Worm (Caenorhabditis elegans) whole organism, L2 larva: ENCODE measurements around the gene gop-1.

Experiments
- C34F6.9 ChIP-seq: fragments of 150-350 bp; optimal IDR thresholded peaks from 2 replicates; lab custom pipeline; 2014; ENCODE audit warnings: missing biosample characterization, missing genetic modification characterization
- F13H6.1 ChIP-seq: sonication (generic microtip); optimal IDR thresholded peaks from 2 replicates; lab custom pipeline; 2016; ENCODE audit warnings: missing genetic modification characterization, missing compliant biosample characterization
- Y55F3AM.14 ChIP-seq: fragments of 200-800 bp; sonication (Bioruptor generic); optimal IDR thresholded peaks from 2 replicates; lab custom pipeline; 2018; ENCODE audit warnings: mild to moderate bottlenecking, missing genetic modification characterization, missing compliant biosample characterization
- alr-1 ChIP-seq: fragments of 150-350 bp; optimal IDR thresholded peaks from 2 replicates; lab custom pipeline; 2014; ENCODE audit warnings: missing biosample characterization, missing genetic modification characterization
- blmp-1 ChIP-seq: sonication (generic microtip); optimal IDR thresholded peaks from 2 replicates; lab custom pipeline; 2017; ENCODE audit warnings: missing genetic modification characterization, mild to moderate bottlenecking, missing compliant biosample characterization, antibody characterized with exemption, moderate library complexity; ENCODE audit not compliant: insufficient read depth
- ceh-16 ChIP-seq: fragments of 150-350 bp; optimal IDR thresholded peaks from 2 replicates; lab custom pipeline; 2014; ENCODE audit warnings: missing biosample characterization, missing genetic modification characterization
- ceh-82 ChIP-seq: fragments of 150-350 bp; optimal IDR thresholded peaks from 2 replicates; lab custom pipeline; 2014; ENCODE audit warnings: missing biosample characterization, missing genetic modification characterization
- crh-2 ChIP-seq: sonication (generic microtip); optimal IDR thresholded peaks from 2 replicates; lab custom pipeline; 2017; ENCODE audit warnings: missing biosample characterization, missing genetic modification characterization
- elt-3 ChIP-seq: sonication (generic microtip); optimal IDR thresholded peaks from 2 replicates; lab custom pipeline; 2017; ENCODE audit warnings: missing biosample characterization, missing genetic modification characterization
- fos-1 ChIP-seq: fragments of 150-350 bp; optimal IDR thresholded peaks from 2 replicates; lab custom pipeline; 2014; ENCODE audit warnings: missing biosample characterization, missing genetic modification characterization
- gmeb-1 ChIP-seq: fragments of 150-350 bp; optimal IDR thresholded peaks from 2 replicates; lab custom pipeline; 2014; ENCODE audit warnings: missing biosample characterization, missing genetic modification characterization
- lin-11 ChIP-seq: fragments of 150-350 bp; sonication (generic microtip); optimal IDR thresholded peaks from 2 replicates; lab custom pipeline; 2014; ENCODE audit warnings: missing biosample characterization, missing genetic modification characterization, inconsistent platforms, mixed read lengths
- lin-39 ChIP-seq: fragments of 150-350 bp; optimal IDR thresholded peaks from 2 replicates; lab custom pipeline; 2014; ENCODE audit warnings: missing biosample characterization, missing genetic modification reagents, missing genetic modification characterization
- lsy-2 ChIP-seq, 2 experiments: fragments of 150-350 bp in 1 of 2; sonication (generic microtip) in 1 of 2; optimal IDR thresholded peaks; 2 replicates each; lab custom pipeline; 2014 to 2017; ENCODE audit warnings: missing biosample characterization in 2 of 2, missing genetic modification characterization in 2 of 2
- mab-5 ChIP-seq: fragments of 150-350 bp; optimal IDR thresholded peaks from 2 replicates; lab custom pipeline; 2014; ENCODE audit warnings: missing biosample characterization, missing genetic modification characterization
- nhr-10 ChIP-seq: sonication (generic microtip); optimal IDR thresholded peaks from 2 replicates; lab custom pipeline; 2017; ENCODE audit warnings: missing biosample characterization, missing genetic modification characterization
- nhr-12 ChIP-seq: fragments of 150-350 bp; optimal IDR thresholded peaks from 2 replicates; lab custom pipeline; 2014; ENCODE audit warnings: missing biosample characterization, missing genetic modification characterization
- nhr-129 ChIP-seq: fragments of 150-350 bp; optimal IDR thresholded peaks from 2 replicates; lab custom pipeline; 2014; ENCODE audit warnings: missing biosample characterization, missing genetic modification characterization
- nhr-21 ChIP-seq: fragments of 150-350 bp; optimal IDR thresholded peaks from 2 replicates; lab custom pipeline; 2014; ENCODE audit warnings: missing biosample characterization, missing genetic modification characterization
- nhr-23 ChIP-seq: fragments of 150-350 bp; optimal IDR thresholded peaks from 2 replicates; lab custom pipeline; 2014; ENCODE audit warnings: missing biosample characterization, missing genetic modification reagents, missing genetic modification characterization
- nhr-237 ChIP-seq: fragments of 150-350 bp; optimal IDR thresholded peaks from 2 replicates; lab custom pipeline; 2014; ENCODE audit warnings: missing biosample characterization, missing genetic modification characterization
- nhr-25 ChIP-seq: fragments of 150-350 bp; sonication (generic microtip); optimal IDR thresholded peaks from 3 replicates; lab custom pipeline; 2014; ENCODE audit warnings: missing biosample characterization, missing genetic modification characterization
- nhr-6 ChIP-seq: fragments of 150-350 bp; optimal IDR thresholded peaks from 2 replicates; lab custom pipeline; 2014; ENCODE audit warnings: missing biosample characterization, missing genetic modification characterization
- nhr-77 ChIP-seq: fragments of 150-350 bp; optimal IDR thresholded peaks from 2 replicates; lab custom pipeline; 2014; ENCODE audit warnings: missing biosample characterization, missing genetic modification characterization
- peb-1 ChIP-seq: fragments of 150-350 bp; optimal IDR thresholded peaks from 2 replicates; lab custom pipeline; 2014; ENCODE audit warnings: missing biosample characterization, missing genetic modification characterization
- sem-4 ChIP-seq: fragments of 150-350 bp; optimal IDR thresholded peaks from 2 replicates; lab custom pipeline; 2014; ENCODE audit warnings: missing biosample characterization, missing genetic modification reagents, missing genetic modification characterization
- skn-1 ChIP-seq: sonication (generic microtip); optimal IDR thresholded peaks from 2 replicates; lab custom pipeline; 2017; ENCODE audit warnings: missing biosample characterization, missing genetic modification characterization
- sma-3 ChIP-seq: sonication (generic microtip); optimal IDR thresholded peaks from 2 replicates; lab custom pipeline; 2016; ENCODE audit warnings: missing genetic modification reagents, missing genetic modification characterization, missing compliant biosample characterization
- sma-9 ChIP-seq, 2 experiments: fragments of 150-350 bp in 1 of 2; sonication (generic microtip) in 1 of 2; optimal IDR thresholded peaks; 2 replicates each; lab custom pipeline; 2014 to 2016; ENCODE audit warnings: missing genetic modification characterization in 2 of 2, mild to moderate bottlenecking in 1 of 2, missing biosample characterization in 1 of 2, missing compliant biosample characterization in 1 of 2, missing genetic modification reagents in 1 of 2, moderate library complexity in 1 of 2
- unc-39 ChIP-seq: fragments of 150-350 bp; optimal IDR thresholded peaks from 2 replicates; lab custom pipeline; 2014; ENCODE audit warnings: missing biosample characterization, missing genetic modification characterization
- unc-55 ChIP-seq: fragments of 150-350 bp; sonication (generic microtip); optimal IDR thresholded peaks from 3 replicates; lab custom pipeline; 2014; ENCODE audit warnings: missing biosample characterization, missing genetic modification reagents, missing genetic modification characterization
- unc-62 ChIP-seq: fragments of 150-350 bp; optimal IDR thresholded peaks from 2 replicates; lab custom pipeline; 2014; ENCODE audit warnings: missing biosample characterization, missing genetic modification reagents, missing genetic modification characterization
- zag-1 ChIP-seq: fragments of 150-350 bp; optimal IDR thresholded peaks from 2 replicates; lab custom pipeline; 2014; ENCODE audit warnings: missing biosample characterization, missing genetic modification characterization
- ztf-1 ChIP-seq: fragments of 200-800 bp; sonication (Bioruptor generic); conservative IDR thresholded peaks from 2 replicates; pipeline ENCODE4 v1.3.6; 2022; ENCODE audit warnings: missing genetic modification characterization, missing compliant biosample characterization
- ztf-11 ChIP-seq: sonication (generic microtip); optimal IDR thresholded peaks from 2 replicates; lab custom pipeline; 2017; ENCODE audit warnings: missing biosample characterization, missing genetic modification characterization
- ztf-4 ChIP-seq: fragments of 150-350 bp; optimal IDR thresholded peaks from 2 replicates; lab custom pipeline; 2014; ENCODE audit warnings: missing biosample characterization, missing genetic modification characterization

gop-1 gene

DNA sequence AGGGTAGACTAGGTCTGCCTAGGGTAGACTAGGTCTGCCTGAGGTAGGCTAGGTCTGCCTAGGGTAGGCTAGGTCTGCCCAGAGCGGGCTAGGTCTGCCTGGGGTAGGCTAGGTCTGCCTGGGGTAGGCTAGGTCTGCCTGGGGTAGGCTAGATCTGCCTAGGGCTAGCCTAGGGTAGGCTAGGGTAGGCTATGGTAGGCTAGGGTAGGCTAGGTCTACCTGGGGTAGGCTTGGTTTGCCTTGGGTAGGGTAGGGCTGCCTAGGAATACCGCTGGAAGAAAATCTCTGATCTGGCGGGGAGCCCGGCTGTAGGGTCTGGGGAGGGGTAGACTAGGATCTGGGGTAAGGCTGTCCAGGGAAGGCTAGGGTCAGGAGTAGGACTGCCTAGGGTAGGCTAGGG lies 31.2 kb downstream of the gop-1 start:
- TF ChIP-seq ztf-11 (tag; lab: Kevin White, UChicago) (no peak), unc-39 (no peak), sem-4 (no peak), alr-1 (tag; lab: Kevin White, UChicago) (no peak), sma-3 (GFP tag; lab: Kevin White, UChicago) (no peak), elt-3 (no peak), mab-5 (no peak), skn-1 (tag; lab: Kevin White, UChicago) (no peak), nhr-77 (tag; lab: Kevin White, UChicago) (no peak), unc-55 (GFP tag; lab: Kevin White, UChicago) (no peak), lin-11 (tag; lab: Kevin White, UChicago) (no peak), lin-39 (no peak)

DNA sequence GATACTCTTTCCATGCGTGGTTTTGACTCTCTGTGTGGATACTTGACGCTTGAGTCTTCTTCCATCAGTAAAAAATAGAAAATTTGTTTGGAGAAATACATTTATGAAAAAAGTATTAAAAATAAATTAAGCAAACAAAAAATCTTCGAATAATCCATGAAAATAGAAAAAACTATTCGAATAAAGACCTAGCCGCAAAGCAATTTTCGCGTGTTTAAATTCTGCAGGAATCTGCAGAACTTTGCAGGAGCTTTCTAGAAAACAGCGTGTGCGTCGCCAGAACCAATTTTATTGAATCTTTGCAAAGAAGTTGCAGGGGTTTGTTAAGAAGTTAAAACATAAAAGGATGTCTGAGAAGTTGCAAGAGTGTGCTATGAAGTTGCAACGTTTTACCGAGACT lies 32.0 kb downstream of the gop-1 start, which contains the start of gene ZC395.11:
TSS of gene ZC395.11 (minus strand) at position 101 of the 400 bp plus-strand sequence.
- no peak for TF ChIP-seq unc-62 (GFP tag; lab: Kevin White, UChicago)
- TF ChIP-seq elt-3, result no peak
- TF ChIP-seq blmp-1 (tag; lab: Kevin White, UChicago), result no peak
- TF ChIP-seq sma-9 (GFP tag; optimal IDR thresholded peaks at IDR 0.05; lab: Kevin White, UChicago), result no peak
- TF ChIP-seq sma-9 (tag; optimal IDR thresholded peaks at IDR 0.05; lab: Kevin White, UChicago), result no peak
- no peak for TF ChIP-seq peb-1 (tag; lab: Kevin White, UChicago)
- no peak for TF ChIP-seq nhr-25
- no peak for TF ChIP-seq gmeb-1 (tag; lab: Kevin White, UChicago)
- no peak for TF ChIP-seq ceh-16 (tag; lab: Kevin White, UChicago)
- no peak for TF ChIP-seq nhr-12 (tag; lab: Kevin White, UChicago)
- TF ChIP-seq crh-2 (tag; lab: Kevin White, UChicago), result no peak
- no peak for TF ChIP-seq nhr-23 (tag; lab: Kevin White, UChicago)
- no peak for TF ChIP-seq nhr-21 (tag; lab: Kevin White, UChicago)
- no peak for TF ChIP-seq ceh-82 (tag; lab: Kevin White, UChicago)
- TF ChIP-seq unc-39, result no peak

DNA sequence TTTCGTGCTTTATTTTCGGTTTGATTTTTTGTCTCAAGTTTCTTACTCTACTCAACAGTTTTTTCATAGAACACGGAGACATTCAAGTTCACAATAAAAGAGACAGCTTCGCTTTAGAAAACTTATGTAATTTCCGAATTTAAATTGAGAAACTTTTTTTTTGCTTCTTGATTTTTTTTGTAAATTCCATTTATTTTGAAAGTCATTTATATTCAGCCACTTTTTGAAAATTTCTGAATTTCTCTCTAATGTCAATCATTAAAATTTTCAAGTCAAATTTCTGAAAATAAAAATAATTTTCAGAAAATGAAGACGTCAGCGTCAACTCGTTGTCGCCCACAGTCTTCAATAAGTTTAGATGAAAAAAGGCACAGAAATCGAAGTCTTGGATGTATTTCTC lies 33.6 kb downstream of the gop-1 start, which contains the start of gene T15B12.1:
TSS of gene T15B12.1 (plus strand) at position 301 of the 400 bp plus-strand sequence.
- TF ChIP-seq ceh-82 (tag; lab: Kevin White, UChicago) (no peak), sma-9 (GFP tag; optimal IDR thresholded peaks at IDR 0.05; lab: Kevin White, UChicago) (no peak), sma-9 (tag; optimal IDR thresholded peaks at IDR 0.05; lab: Kevin White, UChicago) (no peak), F13H6.1 (tag; lab: Kevin White, UChicago) (no peak), nhr-77 (tag; lab: Kevin White, UChicago) (no peak), lsy-2 (tag; optimal IDR thresholded peaks at IDR 0.05; lab: Kevin White, UChicago) (no peak), elt-3 (no peak), nhr-237 (no peak), nhr-6 (tag; lab: Kevin White, UChicago) (no peak), zag-1 (no peak), ztf-1 (GFP tag; lab: Robert Waterston, UW) (no peak), Y55F3AM.14 (no peak), nhr-129 (no peak), lin-39 (no peak), gmeb-1 (tag; lab: Kevin White, UChicago) (no peak), sma-3 (GFP tag; lab: Kevin White, UChicago) (no peak), C34F6.9 (tag; lab: Kevin White, UChicago) (no peak)
- TF ChIP-seq, all 48 proteins: peak for 0

DNA sequence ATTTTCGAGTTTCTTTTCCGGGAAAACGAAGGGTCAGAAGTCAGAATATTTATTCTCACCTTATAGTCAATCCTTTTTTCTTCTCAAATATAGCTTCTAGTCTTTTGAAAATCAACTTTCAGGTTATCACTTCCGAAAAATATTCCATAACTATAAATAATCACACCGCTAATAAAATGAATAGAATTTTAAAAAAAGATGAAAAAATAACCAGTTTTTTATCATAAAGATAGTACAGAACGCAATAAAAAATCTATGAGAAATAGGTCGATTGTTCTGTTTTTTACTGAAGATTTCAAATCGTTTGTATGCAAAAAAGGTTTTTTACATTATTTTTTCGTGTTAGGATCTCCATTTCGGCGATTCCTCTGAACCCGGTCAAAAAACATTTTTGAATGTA lies 36.0 kb downstream of the gop-1 start:
- TF ChIP-seq nhr-129 (no peak), nhr-10 (tag; lab: Kevin White, UChicago) (no peak), ceh-16 (tag; lab: Kevin White, UChicago) (no peak), lin-39 (no peak)

DNA sequence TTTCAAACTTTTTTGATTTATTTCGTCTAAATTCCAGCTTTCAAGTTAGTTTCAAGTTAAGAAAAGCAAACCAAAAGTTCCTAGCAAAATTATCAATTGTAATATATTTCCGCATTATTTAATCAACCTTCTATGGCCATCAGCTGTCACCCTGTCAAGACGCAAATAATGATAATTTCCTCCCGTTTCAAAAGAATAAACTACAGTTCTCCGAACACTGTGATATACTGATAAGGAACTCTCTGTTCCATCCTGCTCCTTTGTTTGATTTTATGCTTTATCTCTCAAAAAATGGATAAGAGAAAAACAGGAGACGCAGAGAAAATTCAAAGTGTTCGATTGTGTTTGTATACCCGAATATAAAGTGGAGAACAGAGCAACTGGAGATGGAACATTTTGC lies 37.0 kb downstream of the gop-1 start:
- TF ChIP-seq elt-3 (no peak), nhr-25 (no peak), fos-1 (tag; lab: Kevin White, UChicago) (peak; percentile 46), unc-39 (no peak), gmeb-1 (tag; lab: Kevin White, UChicago) (no peak), ztf-4 (tag; lab: Kevin White, UChicago) (no peak)
